Worm (Caenorhabditis elegans): ENCODE measurements around the gene F38E11.9.

Gene F38E11.9

ce11 chrIV:9441391-9441790, 2.4 kb downstream of the F38E11.9 start (continued):
- TF ChIP-seq nhr-25 (tag; optimal IDR thresholded peaks at IDR 0.05; ENCODE audit: borderline replicate concordance, insufficient read depth): no peak
- no peak for TF ChIP-seq F49E8.2 (tag; optimal IDR thresholded peaks at IDR 0.05; ENCODE audit: borderline replicate concordance)
- peak; percentile 47 for TF ChIP-seq dve-1 (tag; optimal IDR thresholded peaks at IDR 0.05; ENCODE audit: insufficient read depth)
- TF ChIP-seq pqm-1 (tag; optimal IDR thresholded peaks at IDR 0.05): peak; percentile 6
- no peak for TF ChIP-seq daf-19 (GFP tag; conservative IDR thresholded peaks at IDR 0.05)
- no peak for TF ChIP-seq vab-7 (GFP tag; IDR thresholded peaks at IDR 0.05)
- TF ChIP-seq nhr-28 (tag; optimal IDR thresholded peaks at IDR 0.05): peak; percentile 51
- no peak for TF ChIP-seq nhr-6 (tag; optimal IDR thresholded peaks at IDR 0.05)

- no peak for TF ChIP-seq ceh-28 (tag; optimal IDR thresholded peaks at IDR 0.05)
- no peak for TF ChIP-seq zfp-2 (tag; optimal IDR thresholded peaks at IDR 0.05)
- peak; percentile 36 for TF ChIP-seq unc-130 (GFP tag; optimal IDR thresholded peaks at IDR 0.05)
- peak; percentile 57 for TF ChIP-seq lin-38 (GFP tag; IDR thresholded peaks at IDR 0.05)
- peak; percentile 37 for TF ChIP-seq hlh-11 (tag; optimal IDR thresholded peaks at IDR 0.05)
- TF ChIP-seq ceh-32 (tag; optimal IDR thresholded peaks at IDR 0.05; ENCODE audit: poor library complexity): no peak
- peak; percentile 37 for TF ChIP-seq ama-1 (optimal IDR thresholded peaks at IDR 0.05)
- TF ChIP-seq skn-1 (tag; optimal IDR thresholded peaks at IDR 0.05): no peak
- no peak for TF ChIP-seq ZK546.5 (tag; optimal IDR thresholded peaks at IDR 0.05)
- peak in 1 of 2 experiments; percentile 14 for TF ChIP-seq mdl-1 (tag; optimal IDR thresholded peaks at IDR 0.05)
- TF ChIP-seq php-3 (GFP tag; IDR thresholded peaks at IDR 0.05): no peak
- TF ChIP-seq madf-5 (GFP tag; IDR thresholded peaks at IDR 0.05): no peak
- TF ChIP-seq zip-2 (tag; optimal IDR thresholded peaks at IDR 0.05): no peak
- no peak for TF ChIP-seq aly-2 (tag; optimal IDR thresholded peaks at IDR 0.05)
- no peak for TF ChIP-seq pqm-1 (tag; optimal IDR thresholded peaks at IDR 0.05)
- TF ChIP-seq duxl-1 (tag; optimal IDR thresholded peaks at IDR 0.05; ENCODE audit: poor library complexity): no peak
- TF ChIP-seq jun-1 (tag; optimal IDR thresholded peaks at IDR 0.05): no peak
- TF ChIP-seq nhr-28 (tag; optimal IDR thresholded peaks at IDR 0.05): peak; percentile 98
- 0 out of 2 replicates have a peak, but pooled peaks have one; percentile 20 for TF ChIP-seq T26A8.4 (GFP tag; IDR thresholded peaks at IDR 0.05)
- TF ChIP-seq unc-62 (GFP tag; optimal IDR thresholded peaks at IDR 0.05 in 1 of 2): peak in 1 of 2 experiments; percentile 84
- no peak for TF ChIP-seq unc-62 (tag; optimal IDR thresholded peaks at IDR 0.05)
- TF ChIP-seq spr-3 (GFP tag; optimal IDR thresholded peaks at IDR 0.05): no peak
- no peak for TF ChIP-seq ces-1 (GFP tag; optimal IDR thresholded peaks at IDR 0.05)
- peak; percentile 29 for TF ChIP-seq nhr-102 (tag; optimal IDR thresholded peaks at IDR 0.05)
- TF ChIP-seq nhr-11 (tag; optimal IDR thresholded peaks at IDR 0.05): peak; percentile 86
- peak; percentile 46; the same call in 1 of the 2 replicates for TF ChIP-seq snpc-1.2 (GFP tag; IDR thresholded peaks at IDR 0.05)
- TF ChIP-seq dmd-9 (GFP tag; IDR thresholded peaks at IDR 0.05): no peak
- TF ChIP-seq nhr-6 (tag; optimal IDR thresholded peaks at IDR 0.05): no peak
- TF ChIP-seq T20F7.1 (GFP tag; optimal IDR thresholded peaks at IDR 0.05): peak; percentile 24
- peak; percentile 3 for TF ChIP-seq rbr-2 (tag; optimal IDR thresholded peaks at IDR 0.05)
- TF ChIP-seq aha-1 (tag): peak; percentile 34
- TF ChIP-seq hif-1 (tag; optimal IDR thresholded peaks at IDR 0.05): peak in 1 of 2 experiments; percentile 20
- peak; percentile 41 for TF ChIP-seq mep-1 (tag; optimal IDR thresholded peaks at IDR 0.05)
- TF ChIP-seq dpl-1 (GFP tag; optimal IDR thresholded peaks at IDR 0.05): peak; percentile 71
- TF ChIP-seq nhr-42 (GFP tag; IDR thresholded peaks at IDR 0.05): 0 out of 2 replicates have a peak, but pooled peaks have one; percentile 19
- TF ChIP-seq D1046.2 (GFP tag; IDR thresholded peaks at IDR 0.05): no peak
- no peak for TF ChIP-seq nhr-76 (tag; optimal IDR thresholded peaks at IDR 0.05)
- no peak for TF ChIP-seq cey-2 (tag; optimal IDR thresholded peaks at IDR 0.05; ENCODE audit: borderline replicate concordance, insufficient read depth)
- TF ChIP-seq lin-13 (GFP tag; optimal IDR thresholded peaks at IDR 0.05): no peak
- peak; percentile 44 for TF ChIP-seq hlh-30 (tag; optimal IDR thresholded peaks at IDR 0.05; ENCODE audit: insufficient read depth)
- TF ChIP-seq lir-3 (tag; optimal IDR thresholded peaks at IDR 0.05): no peak
- TF ChIP-seq mxl-3 (GFP tag; optimal IDR thresholded peaks at IDR 0.05): peak; percentile 6
- TF ChIP-seq dmd-6 (GFP tag; IDR thresholded peaks at IDR 0.05): peak; percentile 32; the same call in 1 of the 2 replicates
- TF ChIP-seq hmg-1.1 (GFP tag; IDR thresholded peaks at IDR 0.05): no peak; the same call in 1 of the 2 replicates
Observed at ce11 chrIV:9440880-9441336, 2.9 kb downstream of the F38E11.9 start, which contains the start of gene idh-1. idh-1 (minus strand) TSS chrIV:9441107.
